Worm (Caenorhabditis elegans) whole organism, late embryonic: ENCODE results near the gene C49H3.12.

Experiments
- C08G9.2 ChIP-seq: sonication (generic microtip); optimal IDR thresholded peaks from 2 replicates; lab custom pipeline; 2016; ENCODE audit warnings: mild to moderate bottlenecking, missing genetic modification characterization, moderate library complexity, missing compliant biosample characterization
- C38D4.7 ChIP-seq: fragments of 200-800 bp; sonication (Bioruptor generic); optimal IDR thresholded peaks from 2 replicates; lab custom pipeline; 2018; ENCODE audit warnings: mild to moderate bottlenecking, missing genetic modification characterization, moderate library complexity, missing compliant biosample characterization
- Y22D7AL.16 ChIP-seq: sonication (generic microtip); optimal IDR thresholded peaks from 2 replicates; lab custom pipeline; 2016; ENCODE audit warnings: missing genetic modification characterization, missing compliant biosample characterization
- ahr-1 ChIP-seq: sonication (generic microtip); optimal IDR thresholded peaks from 2 replicates; lab custom pipeline; 2016; ENCODE audit warnings: missing genetic modification characterization, missing compliant biosample characterization
- ceh-18 ChIP-seq: sonication (generic microtip); optimal IDR thresholded peaks from 2 replicates; lab custom pipeline; 2016; ENCODE audit warnings: missing genetic modification characterization, missing compliant biosample characterization
- ceh-19 ChIP-seq: fragments of 200-800 bp; sonication (Bioruptor generic); optimal IDR thresholded peaks from 2 replicates; lab custom pipeline; 2018; ENCODE audit warnings: mild to moderate bottlenecking, missing genetic modification characterization, missing compliant biosample characterization
- ceh-2 ChIP-seq: sonication (generic microtip); optimal IDR thresholded peaks from 2 replicates; lab custom pipeline; 2016; ENCODE audit warnings: missing genotype, missing genetic modification characterization, missing compliant biosample characterization
- ceh-22 ChIP-seq: sonication (generic microtip); optimal IDR thresholded peaks from 2 replicates; lab custom pipeline; 2017; ENCODE audit warnings: missing biosample characterization, missing genetic modification characterization
- ceh-30 ChIP-seq: fragments of 150-350 bp; optimal IDR thresholded peaks from 2 replicates; lab custom pipeline; 2014; ENCODE audit warnings: missing biosample characterization, missing genetic modification characterization
- ceh-34 ChIP-seq: sonication (generic microtip); optimal IDR thresholded peaks from 2 replicates; lab custom pipeline; 2016; ENCODE audit warnings: mild to moderate bottlenecking, missing genetic modification characterization, missing compliant biosample characterization
- ceh-48 ChIP-seq: sonication (generic microtip); optimal IDR thresholded peaks from 2 replicates; lab custom pipeline; 2016; ENCODE audit warnings: missing genetic modification characterization, inconsistent platforms, missing compliant biosample characterization
- dmd-4 ChIP-seq: sonication (generic microtip); optimal IDR thresholded peaks from 2 replicates; lab custom pipeline; 2016; ENCODE audit warnings: borderline replicate concordance, missing genetic modification characterization, missing compliant biosample characterization
- elt-2 ChIP-seq: sonication (generic microtip); optimal IDR thresholded peaks from 2 replicates; lab custom pipeline; 2016; ENCODE audit warnings: missing genetic modification reagents, missing genetic modification characterization, missing compliant biosample characterization
- elt-4 ChIP-seq: sonication (generic microtip); optimal IDR thresholded peaks from 2 replicates; lab custom pipeline; 2016; ENCODE audit warnings: missing genetic modification characterization, missing compliant biosample characterization
- ets-4 ChIP-seq: sonication (generic microtip); optimal IDR thresholded peaks from 2 replicates; lab custom pipeline; 2016; ENCODE audit warnings: missing genetic modification characterization, missing compliant biosample characterization
- fax-1 ChIP-seq: sonication (generic microtip); optimal IDR thresholded peaks from 2 replicates; lab custom pipeline; 2016; ENCODE audit warnings: missing genotype, missing genetic modification characterization, missing compliant biosample characterization
- hlh-13 ChIP-seq: fragments of 200-800 bp; sonication (Bioruptor generic); optimal IDR thresholded peaks from 2 replicates; lab custom pipeline; 2018; ENCODE audit warnings: mild to moderate bottlenecking, missing genetic modification characterization, missing compliant biosample characterization
- hlh-30 ChIP-seq: sonication (generic microtip); optimal IDR thresholded peaks from 2 replicates; lab custom pipeline; 2017; ENCODE audit warnings: antibody characterized with exemption, missing genetic modification characterization, missing compliant biosample characterization; ENCODE audit not compliant: insufficient read depth
- madf-2 ChIP-seq: sonication (generic microtip); optimal IDR thresholded peaks from 2 replicates; lab custom pipeline; 2017; ENCODE audit warnings: missing genetic modification characterization, missing compliant biosample characterization
- mec-3 ChIP-seq: sonication (generic microtip); optimal IDR thresholded peaks from 2 replicates; lab custom pipeline; 2016; ENCODE audit warnings: borderline replicate concordance, missing genetic modification characterization, missing compliant biosample characterization
- nfya-1 ChIP-seq: sonication (generic microtip); optimal IDR thresholded peaks from 2 replicates; lab custom pipeline; 2017; ENCODE audit warnings: missing genetic modification characterization, mild to moderate bottlenecking, missing compliant biosample characterization, antibody characterized with exemption, moderate library complexity
- nhr-11 ChIP-seq: fragments of 150-350 bp; optimal IDR thresholded peaks from 2 replicates; lab custom pipeline; 2014; ENCODE audit warnings: missing biosample characterization, missing genetic modification characterization
- nhr-232 ChIP-seq: sonication (generic microtip); optimal IDR thresholded peaks from 2 replicates; lab custom pipeline; 2016; ENCODE audit warnings: missing genetic modification characterization, missing compliant biosample characterization
- npax-4 ChIP-seq: sonication (generic microtip); optimal IDR thresholded peaks from 2 replicates; lab custom pipeline; 2016; ENCODE audit warnings: missing genetic modification characterization, missing compliant biosample characterization
- pat-9 ChIP-seq: fragments of 200-800 bp; sonication (Bioruptor generic); optimal IDR thresholded peaks from 2 replicates; lab custom pipeline; 2018; ENCODE audit warnings: mild to moderate bottlenecking, missing genetic modification characterization, moderate library complexity, missing compliant biosample characterization
- pha-2 ChIP-seq: sonication (generic microtip); optimal IDR thresholded peaks from 2 replicates; lab custom pipeline; 2017; ENCODE audit warnings: mild to moderate bottlenecking, missing genetic modification characterization, missing compliant biosample characterization
- pha-4 ChIP-seq: fragments of 150-350 bp; optimal IDR thresholded peaks from 2 replicates; lab custom pipeline; 2018; ENCODE audit warnings: missing biosample characterization, missing genetic modification reagents, missing genetic modification characterization
- sox-2 ChIP-seq: fragments of 200-800 bp; sonication (Bioruptor generic); IDR thresholded peaks from 2 replicates; pipeline ENCODE4 v1.3.6; 2022; ENCODE audit warnings: missing genetic modification reagents, missing genetic modification characterization, missing compliant biosample characterization
- tbx-2 ChIP-seq: sonication (generic microtip); optimal IDR thresholded peaks from 2 replicates; lab custom pipeline; 2016; ENCODE audit warnings: missing genetic modification characterization, missing compliant biosample characterization
- ttx-3 ChIP-seq: sonication (generic microtip); optimal IDR thresholded peaks from 2 replicates; lab custom pipeline; 2016; ENCODE audit warnings: missing genetic modification reagents, missing genetic modification characterization, missing compliant biosample characterization
- unc-3 ChIP-seq, 2 experiments: fragments of 200-800 bp in 1 of 2; sonication (Bioruptor generic) in 1 of 2; sonication (generic microtip) in 1 of 2; conservative IDR thresholded peaks in 1 of 2; optimal IDR thresholded peaks in 1 of 2; 2 replicates each; pipeline versions ENCODE4 v1.3.6 to Lab custom; 2016 to 2022; ENCODE audit warnings: missing compliant biosample characterization in 2 of 2, missing genetic modification characterization in 2 of 2, missing genetic modification reagents in 1 of 2
- unc-42 ChIP-seq: sonication (generic microtip); optimal IDR thresholded peaks from 2 replicates; lab custom pipeline; 2016; ENCODE audit warnings: missing genotype, missing genetic modification characterization, missing compliant biosample characterization
- unc-86 ChIP-seq: sonication (generic microtip); optimal IDR thresholded peaks from 2 replicates; lab custom pipeline; 2016; ENCODE audit warnings: missing genetic modification characterization, missing compliant biosample characterization
- zip-5 ChIP-seq: sonication (generic microtip); optimal IDR thresholded peaks from 2 replicates; lab custom pipeline; 2016; ENCODE audit warnings: missing genetic modification characterization, missing compliant biosample characterization

The C49H3.12 gene

ce11 chrIV:7914991-7915390 lies 12.1 kb downstream of the C49H3.12 start, which contains the start of gene C49H3.4:
TSS of gene C49H3.4 (plus strand) at chrIV:7915291.
- TF ChIP-seq madf-2 (tag; lab: Kevin White, UChicago) = no peak
- TF ChIP-seq hlh-30 = no peak
- TF ChIP-seq hlh-13 (GFP tag; lab: Kevin White, UChicago) = no peak
- TF ChIP-seq C08G9.2 (tag; lab: Kevin White, UChicago) = no peak
- TF ChIP-seq elt-2 (tag; lab: Kevin White, UChicago) = no peak
- no peak for TF ChIP-seq nhr-11 (tag; lab: Kevin White, UChicago)
- TF ChIP-seq C38D4.7 (GFP tag; lab: Kevin White, UChicago) = no peak
- TF ChIP-seq tbx-2 = no peak
- TF ChIP-seq, all 69 proteins: peak for 0

- TF ChIP-seq ceh-48 (tag; lab: Kevin White, UChicago) (peak; percentile 24), ceh-19 (GFP tag; lab: Kevin White, UChicago) (no peak), dmd-4 (tag; lab: Kevin White, UChicago) (no peak), nfya-1 (tag; lab: Kevin White, UChicago) (peak; percentile 4)
Observed at ce11 chrIV:7910197-7910735, 16.9 kb downstream of the C49H3.12 start, which contains the start of the genes npp-27 and ntl-4. TSS of gene npp-27 (minus strand) at chrIV:7910247. TSS of gene ntl-4 (plus strand) at chrIV:7910575.

DNA sequence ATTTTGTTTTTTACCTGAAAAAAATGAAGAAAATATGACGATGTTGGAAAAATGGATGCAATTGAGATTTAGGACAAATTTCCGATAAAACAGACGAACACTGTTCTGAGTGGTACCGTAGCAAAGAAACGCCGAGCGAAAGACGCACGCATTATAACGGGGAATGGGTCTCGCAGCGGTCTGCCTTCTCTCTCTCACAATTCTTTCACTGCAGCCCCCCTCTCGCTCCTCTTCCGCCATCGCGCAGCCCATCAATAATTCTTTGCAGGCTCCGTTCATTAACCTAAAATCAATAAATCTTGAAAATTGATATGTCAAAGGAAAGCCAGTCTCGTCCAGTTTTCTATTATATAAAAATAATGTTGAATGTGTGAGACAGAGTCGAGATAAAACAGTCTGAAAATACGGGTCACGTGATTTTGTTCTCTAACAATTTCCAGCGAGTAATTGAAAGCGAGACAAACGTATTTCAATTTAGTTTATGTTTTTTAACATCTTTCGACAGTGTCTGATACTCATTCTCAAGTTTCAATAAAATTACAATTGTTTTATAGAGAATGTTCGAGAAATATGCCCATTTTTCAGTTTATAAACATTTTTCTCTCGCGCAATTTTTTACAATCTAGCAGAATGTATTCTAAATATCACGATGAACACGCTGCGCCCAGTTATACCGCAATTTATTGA lies 17.5 kb downstream of the C49H3.12 start:
- TF ChIP-seq elt-4 (tag; lab: Kevin White, UChicago) = no peak
- no peak for TF ChIP-seq ets-4 (tag; lab: Kevin White, UChicago)
- TF ChIP-seq pha-4 (tag; lab: Kevin White, UChicago) = no peak
- TF ChIP-seq Y22D7AL.16 (tag; lab: Kevin White, UChicago) = no peak
- no peak for TF ChIP-seq C38D4.7 (GFP tag; lab: Kevin White, UChicago)
- TF ChIP-seq C08G9.2 (tag; lab: Kevin White, UChicago) = no peak
- no peak for TF ChIP-seq pat-9 (tag; lab: Kevin White, UChicago)
- no peak for TF ChIP-seq ttx-3
- peak; percentile 9 for TF ChIP-seq nfya-1 (tag; lab: Kevin White, UChicago)
- no peak for TF ChIP-seq mec-3 (tag; lab: Kevin White, UChicago)
- no peak for TF ChIP-seq unc-86 (tag; lab: Kevin White, UChicago)
- peak; percentile 16 for TF ChIP-seq ceh-18 (tag; lab: Kevin White, UChicago)
- no peak for TF ChIP-seq dmd-4 (tag; lab: Kevin White, UChicago)
- TF ChIP-seq npax-4 (tag; lab: Kevin White, UChicago) = no peak
- no peak for TF ChIP-seq zip-5
- no peak for TF ChIP-seq nhr-232 (tag; lab: Kevin White, UChicago)
- peak; percentile 36 for TF ChIP-seq unc-42
- TF ChIP-seq ceh-48 (tag; lab: Kevin White, UChicago) = peak; percentile 71
- TF ChIP-seq ahr-1 (tag; lab: Kevin White, UChicago) = no peak
- TF ChIP-seq pha-2 (tag; lab: Kevin White, UChicago) = no peak
- no peak for TF ChIP-seq ceh-2
- TF ChIP-seq ceh-30 = peak; percentile 6
- peak; percentile 3 for TF ChIP-seq tbx-2
- TF ChIP-seq unc-3 (GFP tag; conservative IDR thresholded peaks at IDR 0.05; lab: Robert Waterston, UW) = no peak
- no peak for TF ChIP-seq unc-3 (tag; optimal IDR thresholded peaks at IDR 0.05; lab: Kevin White, UChicago)
- TF ChIP-seq fax-1 (tag; lab: Kevin White, UChicago) = no peak
- peak; percentile 68 for TF ChIP-seq hlh-30
- no peak for TF ChIP-seq sox-2 (GFP tag; lab: Robert Waterston, UW)
- TF ChIP-seq ceh-34 (tag; lab: Kevin White, UChicago) = peak; percentile 42
- TF ChIP-seq ceh-22 (tag; lab: Kevin White, UChicago) = no peak
